Worm (Caenorhabditis elegans): ENCODE measurements around the gene C02F5.10.
A peak's percentile ranks its signal among the peaks of the same experiment; 100 is the strongest.

DNA sequence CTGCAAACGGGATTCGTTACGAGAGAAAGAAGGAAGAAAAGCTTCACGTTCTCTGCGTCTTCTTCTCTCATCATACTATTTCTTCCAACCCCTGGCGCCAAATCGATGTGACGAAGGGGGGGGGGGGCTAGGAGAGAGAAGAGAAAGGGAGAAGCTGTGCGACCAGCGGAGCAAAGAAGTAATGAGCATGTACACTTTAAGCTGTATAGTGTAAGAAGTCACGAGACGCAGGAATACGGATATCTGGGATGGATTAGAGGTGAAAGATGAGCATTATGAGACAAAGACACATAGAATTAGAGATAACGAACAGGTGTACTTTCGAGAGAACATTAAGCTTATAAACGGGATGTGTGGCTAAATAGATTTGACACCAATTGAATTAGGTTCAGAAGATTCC lies 47.5 kb downstream of the C02F5.10 start:
- TF ChIP-seq aly-2 (tag; optimal IDR thresholded peaks at IDR 0.05) = no peak
- TF ChIP-seq nhr-12 (tag; optimal IDR thresholded peaks at IDR 0.05) = no peak
- no peak for TF ChIP-seq hlh-4 (tag; optimal IDR thresholded peaks at IDR 0.05)
- TF ChIP-seq hpl-2 (GFP tag; optimal IDR thresholded peaks at IDR 0.05) = no peak
- TF ChIP-seq lin-35 (GFP tag; optimal IDR thresholded peaks at IDR 0.05) = peak in 1 of 2 experiments; percentile 51
- TF ChIP-seq lir-3 (tag; optimal IDR thresholded peaks at IDR 0.05; ENCODE audit: poor library complexity) = peak; percentile 19
- TF ChIP-seq tbx-2 (tag; optimal IDR thresholded peaks at IDR 0.05) = peak; percentile 55
- TF ChIP-seq ama-1 (optimal IDR thresholded peaks at IDR 0.05) = no peak

All from whole organism, L1 larva.